Fruit fly (Drosophila melanogaster) whole organism, wandering third instar larva: Measurements from ENCODE around the gene CG2983.
A peak's percentile ranks its signal among the peaks of the same experiment; 100 is the strongest.

Experiments used
- Abd-B ChIP-seq: fragments of >200 bp; optimal IDR thresholded peaks from 2 replicates; lab custom pipeline; 2017; ENCODE audit warnings: missing biosample characterization, missing genetic modification characterization
- CG32264 ChIP-seq: fragments of 200-800 bp; sonication (Bioruptor generic); optimal IDR thresholded peaks from 2 replicates; lab custom pipeline; 2016; ENCODE audit warnings: missing biosample characterization, missing genetic modification characterization
- CG9705 ChIP-seq: fragments of 200-800 bp; sonication (Bioruptor generic); optimal IDR thresholded peaks from 2 replicates; lab custom pipeline; 2018; ENCODE audit warnings: missing biosample characterization, mild to moderate bottlenecking, missing genetic modification characterization
- CrebA ChIP-seq: fragments of 200-800 bp; sonication (Bioruptor generic); optimal IDR thresholded peaks from 2 replicates; lab custom pipeline; 2016; ENCODE audit warnings: missing biosample characterization, mild to moderate bottlenecking, missing genetic modification characterization, borderline replicate concordance
- Dfd ChIP-seq: fragments of >200 bp; optimal IDR thresholded peaks from 2 replicates; lab custom pipeline; 2017; ENCODE audit warnings: missing biosample characterization, missing genetic modification characterization
- Dif ChIP-seq: fragments of 200-275, 200-300 bp; sonication (Bioruptor generic); optimal IDR thresholded peaks from 2 replicates; lab custom pipeline; 2018; ENCODE audit warnings: missing biosample characterization, missing genetic modification characterization; ENCODE audit not compliant: partially characterized antibody
- GATAd ChIP-seq: sonication (Bioruptor generic); optimal IDR thresholded peaks from 2 replicates; lab custom pipeline; 2016; ENCODE audit warnings: missing biosample characterization, missing genetic modification characterization
- HLH106 ChIP-seq: fragments of 200-800 bp; optimal IDR thresholded peaks from 3 replicates; lab custom pipeline; 2019; ENCODE audit warnings: missing biosample characterization, mild to moderate bottlenecking, missing genetic modification characterization, moderate library complexity
- Hnf4 ChIP-seq: fragments of 200-800 bp; sonication (Bioruptor generic); optimal IDR thresholded peaks from 2 replicates; lab custom pipeline; 2016; ENCODE audit warnings: missing biosample characterization, mild to moderate bottlenecking, missing genetic modification characterization
- Hr78 ChIP-seq: fragments of >200 bp; optimal IDR thresholded peaks from 2 replicates; lab custom pipeline; 2017; ENCODE audit warnings: missing biosample characterization, missing genetic modification characterization
- Hr83 ChIP-seq: fragments of 200-300 bp; sonication (Bioruptor generic); optimal IDR thresholded peaks from 2 replicates; lab custom pipeline; 2016; ENCODE audit warnings: missing biosample characterization, mild to moderate bottlenecking, missing genetic modification characterization, moderate library complexity; ENCODE audit not compliant: poor library complexity, severe bottlenecking
- Jra ChIP-seq: sonication (Bioruptor generic); optimal IDR thresholded peaks from 2 replicates; lab custom pipeline; 2016; ENCODE audit warnings: missing biosample characterization, missing genetic modification characterization
- Mio ChIP-seq: sonication (Bioruptor generic); optimal IDR thresholded peaks from 2 replicates; lab custom pipeline; 2016; ENCODE audit warnings: missing biosample characterization, missing genetic modification characterization
- Myc ChIP-seq: fragments of >200 bp; optimal IDR thresholded peaks from 2 replicates; lab custom pipeline; 2017
- N ChIP-seq: fragments of >200 bp; optimal IDR thresholded peaks from 2 replicates; lab custom pipeline; 2018; ENCODE audit warnings: missing biosample characterization, missing external identifiers, missing genetic modification characterization
- OdsH ChIP-seq: fragments of 200-800 bp; sonication (Bioruptor generic); optimal IDR thresholded peaks from 2 replicates; lab custom pipeline; 2016; ENCODE audit warnings: missing biosample characterization, mild to moderate bottlenecking, missing genetic modification characterization
- Rel ChIP-seq, 2 experiments: fragments of 200-800 bp; sonication (Bioruptor generic) in 1 of 2; optimal IDR thresholded peaks; 2 replicates in 1 of 2; 3 replicates in 1 of 2; lab custom pipeline; 2016 to 2019; ENCODE audit warnings: mild to moderate bottlenecking in 2 of 2, missing biosample characterization in 2 of 2, missing genetic modification characterization in 2 of 2, moderate library complexity in 1 of 2
- Sp1 ChIP-seq: fragments of 200-800 bp; sonication (Bioruptor generic); optimal IDR thresholded peaks from 3 replicates; lab custom pipeline; 2019; ENCODE audit warnings: missing biosample characterization, mild to moderate bottlenecking, missing genetic modification characterization, moderate library complexity
- Vsx2 ChIP-seq: fragments of 200-300, 225-300 bp; sonication (Bioruptor generic); optimal IDR thresholded peaks from 2 replicates; lab custom pipeline; 2018; ENCODE audit warnings: missing biosample characterization, missing genetic modification characterization; ENCODE audit not compliant: partially characterized antibody
- br ChIP-seq: fragments of 200-800 bp; sonication (Bioruptor generic); optimal IDR thresholded peaks from 2 replicates; lab custom pipeline; 2016; ENCODE audit warnings: missing biosample characterization, missing genetic modification characterization
- brk ChIP-seq: fragments of 200-800 bp; sonication (Bioruptor generic); optimal IDR thresholded peaks from 2 replicates; lab custom pipeline; 2016; ENCODE audit warnings: missing biosample characterization, mild to moderate bottlenecking, missing genetic modification characterization
- dl ChIP-seq, 2 experiments: fragments of 175-275, 200-275 bp in 1 of 2; fragments of 200-275 bp in 1 of 2; sonication (Bioruptor generic); optimal IDR thresholded peaks; lab custom pipeline; 2018; ENCODE audit warnings: mild to moderate bottlenecking in 2 of 2, missing biosample characterization in 2 of 2, missing genetic modification characterization in 2 of 2, moderate library complexity in 2 of 2; ENCODE audit not compliant: partially characterized antibody in 2 of 2, insufficient read depth in 1 of 2
- dmrt93B ChIP-seq: fragments of 200-800 bp; sonication (Bioruptor generic); optimal IDR thresholded peaks from 2 replicates; lab custom pipeline; 2018; ENCODE audit warnings: missing biosample characterization, mild to moderate bottlenecking, missing genetic modification characterization
- foxo ChIP-seq, 2 experiments: fragments of 200-800 bp; sonication (Bioruptor generic); optimal IDR thresholded peaks; 2 replicates in 1 of 2; 3 replicates in 1 of 2; lab custom pipeline; 2016 to 2017; ENCODE audit warnings: missing biosample characterization in 2 of 2, missing genetic modification characterization in 2 of 2
- fru ChIP-seq: fragments of 200-800 bp; sonication (Bioruptor generic); optimal IDR thresholded peaks from 3 replicates; lab custom pipeline; 2016; ENCODE audit warnings: missing biosample characterization, mild to moderate bottlenecking, missing genetic modification characterization
- h ChIP-seq: fragments of 200-800 bp; sonication (Bioruptor generic); optimal IDR thresholded peaks from 3 replicates; lab custom pipeline; 2016; ENCODE audit warnings: missing biosample characterization, mild to moderate bottlenecking, missing genetic modification characterization
- jim ChIP-seq: fragments of 175-275, 200-325 bp; sonication (Bioruptor generic); optimal IDR thresholded peaks from 2 replicates; lab custom pipeline; 2016; ENCODE audit warnings: missing biosample characterization, mild to moderate bottlenecking, missing genetic modification characterization
- lola ChIP-seq: fragments of >200 bp; optimal IDR thresholded peaks from 2 replicates; lab custom pipeline; 2017; ENCODE audit warnings: missing biosample characterization, missing genetic modification characterization
- pan ChIP-seq: fragments of >200 bp; optimal IDR thresholded peaks from 2 replicates; lab custom pipeline; 2017
- psq ChIP-seq: fragments of 200-800 bp; sonication (Bioruptor generic); optimal IDR thresholded peaks from 3 replicates; lab custom pipeline; 2017; ENCODE audit warnings: missing biosample characterization, mild to moderate bottlenecking, missing genetic modification characterization, moderate library complexity
- sv ChIP-seq: fragments of 200-800 bp; sonication (Bioruptor generic); optimal IDR thresholded peaks from 3 replicates; lab custom pipeline; 2016; ENCODE audit warnings: missing biosample characterization, missing genetic modification characterization
- tai ChIP-seq: sonication (Bioruptor generic); optimal IDR thresholded peaks from 2 replicates; lab custom pipeline; 2016; ENCODE audit warnings: missing biosample characterization, missing genetic modification characterization
- usp ChIP-seq: fragments of >200 bp; optimal IDR thresholded peaks from 2 replicates; lab custom pipeline; 2017; ENCODE audit warnings: missing biosample characterization, missing genetic modification characterization
- woc ChIP-seq: sonication (Bioruptor generic); optimal IDR thresholded peaks from 2 replicates; lab custom pipeline; 2016; ENCODE audit warnings: missing biosample characterization, mild to moderate bottlenecking, missing genetic modification characterization

CG2983 gene

DNA sequence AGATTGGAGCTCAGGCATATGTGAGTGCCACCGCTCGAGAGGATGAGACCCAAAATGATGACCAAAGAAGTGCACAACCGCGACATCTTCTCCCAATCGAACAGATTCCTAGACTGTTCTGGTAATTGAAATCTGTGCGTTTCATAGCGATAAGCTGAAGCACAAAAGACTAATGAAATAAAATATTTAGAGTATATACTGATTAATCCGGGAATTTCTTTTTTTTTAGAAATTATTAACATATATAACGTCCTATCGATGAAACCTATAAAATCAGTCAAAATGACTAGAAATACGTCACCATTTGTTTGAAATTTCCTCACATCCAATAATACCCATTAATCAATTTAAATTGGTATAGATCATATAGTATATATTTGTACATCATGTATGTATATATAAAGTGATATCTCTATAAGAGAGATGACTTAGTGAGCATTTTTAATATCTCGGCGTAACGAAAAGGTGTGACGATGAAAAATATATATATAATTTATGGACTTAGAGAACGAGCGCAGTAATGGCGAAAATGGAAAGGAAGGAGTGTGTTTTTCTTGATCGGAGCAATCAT, at the start of gene CG2983, which contains the start of gene CG3117:
TSS of gene CG2983 (plus strand) at position 521 of the 571 bp plus-strand sequence.
TSS of gene CG3117 (minus strand) at position 101 of the 571 bp plus-strand sequence.
- no peak for TF ChIP-seq Rel (GFP tag; optimal IDR thresholded peaks at IDR 0.05; lab: Kevin White, UChicago)
- peak; percentile 81 for TF ChIP-seq Rel (tag; optimal IDR thresholded peaks at IDR 0.05; lab: Kevin White, UChicago)
- no peak for TF ChIP-seq HLH106 (tag; lab: Kevin White, UChicago)
- TF ChIP-seq pan (lab: Kevin White, UChicago): no peak
- no peak for TF ChIP-seq Hr78 (GFP tag; lab: Kevin White, UChicago)

DNA sequence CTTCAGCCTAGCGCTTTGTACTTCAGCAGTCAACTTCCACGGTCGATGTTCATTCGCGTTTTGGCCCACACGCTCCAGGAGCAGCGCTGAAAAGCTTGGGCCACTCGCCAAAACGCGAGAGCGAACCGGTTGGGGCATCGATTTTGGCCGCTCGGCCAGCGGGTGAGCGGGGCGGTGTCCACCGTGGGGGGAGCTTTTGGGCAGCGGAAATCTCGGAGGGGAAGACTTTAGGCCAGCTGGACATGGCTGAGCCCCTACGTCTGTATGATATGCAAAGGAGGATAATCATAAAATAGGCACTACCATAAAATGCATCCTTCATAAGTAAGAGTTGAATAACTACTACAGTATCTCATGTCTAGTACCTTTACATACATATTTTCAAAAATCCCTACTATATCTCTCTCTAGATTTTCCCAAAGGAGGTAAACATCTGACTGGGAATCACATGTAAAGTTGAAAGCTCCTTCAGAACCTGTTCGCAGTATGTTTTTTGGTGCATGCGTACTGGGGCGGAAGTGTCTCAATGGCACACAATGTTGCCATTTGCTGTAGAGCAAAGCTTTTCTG, 47.4 kb upstream of the CG2983 start, which contains the start of gene Syt1:
TSS of gene Syt1 (minus strand) at position 71 of the 570 bp plus-strand sequence.
- TF ChIP-seq psq (GFP tag; lab: Kevin White, UChicago) (no peak), CG32264 (no peak), fru (GFP tag; lab: Kevin White, UChicago) (no peak), GATAd (GFP tag; lab: Kevin White, UChicago) (no peak), Vsx2 (GFP tag; lab: Kevin White, UChicago) (no peak), Jra (GFP tag; lab: Kevin White, UChicago) (no peak), usp (no peak), CG9705 (no peak), Hnf4 (no peak), dmrt93B (GFP tag; lab: Kevin White, UChicago) (no peak), Dfd (GFP tag; lab: Kevin White, UChicago) (no peak)

dm6 chr2L:2800956-2801776, 46.3 kb upstream of the CG2983 start:
- no peak for TF ChIP-seq brk (GFP tag; lab: Kevin White, UChicago)
- TF ChIP-seq N (GFP tag; lab: Kevin White, UChicago): no peak
- peak; percentile 28 for TF ChIP-seq h (GFP tag; lab: Kevin White, UChicago)

dm6 chr2L:2802527-2802926, 44.9 kb upstream of the CG2983 start:
- TF ChIP-seq Hr78 (GFP tag; lab: Kevin White, UChicago): no peak
- no peak for TF ChIP-seq Abd-B (GFP tag; lab: Kevin White, UChicago)
- no peak for TF ChIP-seq woc
- TF ChIP-seq Mio (GFP tag; lab: Kevin White, UChicago): no peak
- TF ChIP-seq Vsx2 (GFP tag; lab: Kevin White, UChicago): no peak
- TF ChIP-seq Dfd (GFP tag; lab: Kevin White, UChicago): no peak
- no peak for TF ChIP-seq HLH106 (tag; lab: Kevin White, UChicago)
- no peak for TF ChIP-seq N (GFP tag; lab: Kevin White, UChicago)
- no peak for TF ChIP-seq lola (GFP tag; lab: Kevin White, UChicago)
- TF ChIP-seq tai: no peak
- TF ChIP-seq Dif: no peak
- TF ChIP-seq sv: no peak

DNA sequence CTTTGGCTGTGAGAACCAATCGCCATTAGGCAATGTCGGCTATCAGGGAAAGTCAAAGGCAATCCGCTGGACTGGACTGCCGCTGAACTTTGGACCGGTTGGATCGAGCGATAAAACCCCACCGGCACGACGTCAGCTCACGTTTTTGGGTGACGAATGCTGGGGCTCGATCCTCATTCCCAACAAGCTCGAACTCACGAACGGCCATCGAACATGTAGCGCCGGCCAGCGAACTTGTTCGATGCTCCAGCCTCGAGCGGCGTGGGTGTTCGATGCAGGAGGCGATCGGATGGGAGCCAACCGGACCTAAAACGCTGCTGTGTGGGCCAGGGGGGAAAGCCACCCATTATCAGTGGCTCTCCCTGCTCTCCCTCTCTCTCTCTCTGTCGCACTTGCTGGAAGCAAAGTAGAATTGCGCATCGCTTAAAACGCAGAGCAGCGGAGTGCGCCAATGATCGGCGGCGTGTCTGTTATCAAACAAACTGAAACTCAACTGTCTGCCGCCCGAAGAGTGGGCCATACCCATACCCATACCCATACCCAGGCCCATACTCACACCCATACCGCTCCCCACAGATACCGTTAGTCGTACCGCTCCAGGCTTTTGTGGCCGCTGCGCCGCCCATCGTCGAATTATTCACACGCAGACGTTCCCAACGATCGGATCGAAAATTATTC, 42.7 kb upstream of the CG2983 start, which contains the start of gene daw:
TSS of gene daw (plus strand) at position 628 of the 678 bp plus-strand sequence.
- TF ChIP-seq Myc (lab: Kevin White, UChicago): no peak
- no peak for TF ChIP-seq usp
- TF ChIP-seq OdsH (GFP tag; lab: Kevin White, UChicago): peak; percentile 15
- TF ChIP-seq CrebA (GFP tag; lab: Kevin White, UChicago): peak; percentile 85
- TF ChIP-seq Dif: peak; percentile 42
- peak; percentile 92 for TF ChIP-seq Hnf4
- TF ChIP-seq pan (lab: Kevin White, UChicago): no peak
- no peak for TF ChIP-seq Vsx2 (GFP tag; lab: Kevin White, UChicago)
- peak; percentile 83 for TF ChIP-seq Rel (GFP tag; optimal IDR thresholded peaks at IDR 0.05; lab: Kevin White, UChicago)
- peak; percentile 90 for TF ChIP-seq Rel (tag; optimal IDR thresholded peaks at IDR 0.05; lab: Kevin White, UChicago)
- TF ChIP-seq CG32264: no peak
- peak; percentile 15 for TF ChIP-seq Jra (GFP tag; lab: Kevin White, UChicago)
- no peak for TF ChIP-seq lola (GFP tag; lab: Kevin White, UChicago)
- TF ChIP-seq br (GFP tag; lab: Kevin White, UChicago): peak; percentile 16
- peak in 1 of 2 experiments; percentile 18 for TF ChIP-seq foxo (GFP tag; optimal IDR thresholded peaks at IDR 0.05; lab: Kevin White, UChicago)
- peak; percentile 75 for TF ChIP-seq h (GFP tag; lab: Kevin White, UChicago)
- peak; percentile 20 for TF ChIP-seq Sp1 (GFP tag; lab: Kevin White, UChicago)
- peak; percentile 45 for TF ChIP-seq Hr83 (GFP tag; lab: Kevin White, UChicago)
- TF ChIP-seq jim (GFP tag; lab: Kevin White, UChicago): no peak
- TF ChIP-seq dl (GFP tag; optimal IDR thresholded peaks at IDR 0.05; lab: Kevin White, UChicago; ENCODE audit: insufficient read depth in 1 of 2, partially characterized antibody in 2 of 2): peak; percentile 22 to 26
- TF ChIP-seq HLH106 (tag; lab: Kevin White, UChicago): peak; percentile 3
